ENCODE assay signal across 1 fruit fly cellular context in genomic region chr3R:14469724-14470123, dm6.
TF ChIP-seq lines count a peak whose summit lies in the region.

No protein-coding gene starts in this region.

TF ChIP-seq in whole organism, embryonic, 481 proteins besides CTCF, POLR2A, EP300 and RAD21 (continued from another document and continues in another):
- peak; percentile 44 for TF ChIP-seq Hsf (GFP tag; optimal IDR thresholded peaks at IDR 0.05; lab: Kevin White, UChicago)
- no peak for TF ChIP-seq CG14050 (GFP tag; IDR thresholded peaks at IDR 0.05; lab: Robert Waterston, UW)
- TF ChIP-seq YL-1 (GFP tag; optimal IDR thresholded peaks at IDR 0.05; lab: Kevin White, UChicago) = no peak
- no peak for TF ChIP-seq Sin3A (optimal IDR thresholded peaks at IDR 0.05; lab: Kevin White, UChicago)
- TF ChIP-seq sr (GFP tag; IDR thresholded peaks at IDR 0.05; lab: Robert Waterston, UW) = no peak
- TF ChIP-seq CG9727 (GFP tag; optimal IDR thresholded peaks at IDR 0.05; lab: Kevin White, UChicago) = peak; percentile 72
- TF ChIP-seq CG8388 (GFP tag; optimal IDR thresholded peaks at IDR 0.05; lab: Kevin White, UChicago) = peak; percentile 56
- TF ChIP-seq CG15601 (tag; optimal IDR thresholded peaks at IDR 0.05; lab: Kevin White, UChicago) = peak; percentile 68
- TF ChIP-seq Dref (GFP tag; IDR thresholded peaks at IDR 0.05; lab: Robert Waterston, UW) = no peak
- TF ChIP-seq Myb (GFP tag; optimal IDR thresholded peaks at IDR 0.05; lab: Kevin White, UChicago) = no peak
- TF ChIP-seq mld (GFP tag; IDR thresholded peaks at IDR 0.05; lab: Robert Waterston, UW; ENCODE audit: partially characterized antibody) = no peak
- TF ChIP-seq Tbp (GFP tag; optimal IDR thresholded peaks at IDR 0.05; lab: Kevin White, UChicago) = no peak
- peak; percentile 90 for TF ChIP-seq Med (GFP tag; lab: Kevin White, UChicago)
- peak; percentile 33 for TF ChIP-seq Fer1 (GFP tag; optimal IDR thresholded peaks at IDR 0.05; lab: Kevin White, UChicago)
- peak; percentile 5 to 70 for TF ChIP-seq Hr51 (GFP tag; optimal IDR thresholded peaks at IDR 0.05; lab: Kevin White, UChicago)
- no peak for TF ChIP-seq prd (optimal IDR thresholded peaks at IDR 0.05; lab: Kevin White, UChicago)
- peak; percentile 78 for TF ChIP-seq prd (GFP tag; IDR thresholded peaks at IDR 0.05; lab: Robert Waterston, UW)
- TF ChIP-seq sob (GFP tag; IDR thresholded peaks at IDR 0.05; lab: Robert Waterston, UW) = 0 out of 2 replicates have a peak, but pooled peaks have one; percentile 20
- peak; percentile 63 for TF ChIP-seq croc (GFP tag; conservative IDR thresholded peaks at IDR 0.05; lab: Robert Waterston, UW)
- peak; percentile 13 for TF ChIP-seq CG4328 (GFP tag; optimal IDR thresholded peaks at IDR 0.05; lab: Kevin White, UChicago)
- TF ChIP-seq Side (GFP tag; optimal IDR thresholded peaks at IDR 0.05; lab: Kevin White, UChicago) = no peak
- TF ChIP-seq sens-2 (GFP tag; IDR thresholded peaks at IDR 0.05; lab: Robert Waterston, UW) = 0 out of 2 replicates have a peak, but pooled peaks have one; percentile 16
- peak; percentile 72 for TF ChIP-seq dmrt99B (tag; optimal IDR thresholded peaks at IDR 0.05; lab: Kevin White, UChicago)
- no peak for TF ChIP-seq mam (GFP tag; optimal IDR thresholded peaks at IDR 0.05; lab: Kevin White, UChicago)
- no peak for TF ChIP-seq danr (GFP tag; IDR thresholded peaks at IDR 0.05; lab: Robert Waterston, UW)
- peak; percentile 72 for TF ChIP-seq unpg (GFP tag; optimal IDR thresholded peaks at IDR 0.05; lab: Kevin White, UChicago)
- no peak for TF ChIP-seq fru (optimal IDR thresholded peaks at IDR 0.05; lab: Kevin White, UChicago)
- TF ChIP-seq H2.0 (GFP tag; IDR thresholded peaks at IDR 0.05; lab: Robert Waterston, UW) = no peak
- no peak for TF ChIP-seq Atf-2 (GFP tag; optimal IDR thresholded peaks at IDR 0.05; lab: Kevin White, UChicago)
- TF ChIP-seq CG9437 (GFP tag; optimal IDR thresholded peaks at IDR 0.05; lab: Kevin White, UChicago) = peak; percentile 38
- TF ChIP-seq CG10462 (GFP tag; optimal IDR thresholded peaks at IDR 0.05; lab: Kevin White, UChicago) = peak; percentile 19
- peak; percentile 65 for TF ChIP-seq CG2202 (tag; optimal IDR thresholded peaks at IDR 0.05; lab: Kevin White, UChicago)
- no peak for TF ChIP-seq emc (GFP tag; optimal IDR thresholded peaks at IDR 0.05; lab: Kevin White, UChicago)
- TF ChIP-seq CG11398 (GFP tag; optimal IDR thresholded peaks at IDR 0.05; lab: Kevin White, UChicago) = no peak
- TF ChIP-seq esg (GFP tag; conservative IDR thresholded peaks at IDR 0.05; lab: Robert Waterston, UW) = peak; percentile 51; the same call in 1 of the 2 replicates
- TF ChIP-seq Awh (GFP tag; IDR thresholded peaks at IDR 0.05; lab: Robert Waterston, UW) = peak; percentile 52; the same call in 1 of the 2 replicates
- TF ChIP-seq ttk (GFP tag; IDR thresholded peaks at IDR 0.05; lab: Robert Waterston, UW) = no peak
- no peak for TF ChIP-seq al (GFP tag; IDR thresholded peaks at IDR 0.05; lab: Robert Waterston, UW)
- TF ChIP-seq CG34376 (GFP tag; optimal IDR thresholded peaks at IDR 0.05; lab: Kevin White, UChicago) = no peak
- TF ChIP-seq dimm (GFP tag; IDR thresholded peaks at IDR 0.05; lab: Robert Waterston, UW) = no peak
- TF ChIP-seq sim (GFP tag; IDR thresholded peaks at IDR 0.05; lab: Robert Waterston, UW) = peak; percentile 27; the same call in 1 of the 2 replicates
- TF ChIP-seq CG17568 (GFP tag; optimal IDR thresholded peaks at IDR 0.05; lab: Kevin White, UChicago) = peak; percentile 13
- TF ChIP-seq CG15269 (tag; optimal IDR thresholded peaks at IDR 0.05; lab: Kevin White, UChicago) = peak; percentile 64
- TF ChIP-seq chn (GFP tag; optimal IDR thresholded peaks at IDR 0.05; lab: Kevin White, UChicago) = peak; percentile 39
- TF ChIP-seq Opbp (GFP tag; IDR thresholded peaks at IDR 0.05; lab: Robert Waterston, UW; ENCODE audit: partially characterized antibody) = no peak
- TF ChIP-seq B-H2 (GFP tag; optimal IDR thresholded peaks at IDR 0.05; lab: Kevin White, UChicago) = no peak
- no peak for TF ChIP-seq Bgb (GFP tag; IDR thresholded peaks at IDR 0.05; lab: Robert Waterston, UW; ENCODE audit: partially characterized antibody)
- no peak for TF ChIP-seq tll (GFP tag; optimal IDR thresholded peaks at IDR 0.05; lab: Kevin White, UChicago)
- TF ChIP-seq Ravus (GFP tag; IDR thresholded peaks at IDR 0.05; lab: Robert Waterston, UW) = no peak
- no peak for TF ChIP-seq pfk (GFP tag; optimal IDR thresholded peaks at IDR 0.05; lab: Kevin White, UChicago)
- TF ChIP-seq eyg (GFP tag; optimal IDR thresholded peaks at IDR 0.05; lab: Kevin White, UChicago) = no peak
- no peak for TF ChIP-seq CG34224 (GFP tag; IDR thresholded peaks at IDR 0.05; lab: Robert Waterston, UW; ENCODE audit: partially characterized antibody)
- no peak for TF ChIP-seq CG11456 (GFP tag; IDR thresholded peaks at IDR 0.05; lab: Robert Waterston, UW)
- TF ChIP-seq Sox100B (GFP tag; optimal IDR thresholded peaks at IDR 0.05; lab: Kevin White, UChicago) = peak; percentile 60
- peak; percentile 7 for TF ChIP-seq Ets65A (GFP tag; lab: Kevin White, UChicago)
- TF ChIP-seq CG10209 (GFP tag; optimal IDR thresholded peaks at IDR 0.05; lab: Kevin White, UChicago) = peak; percentile 48
- TF ChIP-seq seq (GFP tag; IDR thresholded peaks at IDR 0.05; lab: Robert Waterston, UW) = no peak
- TF ChIP-seq lov (optimal IDR thresholded peaks at IDR 0.05; lab: Kevin White, UChicago) = no peak
- TF ChIP-seq lov (GFP tag; IDR thresholded peaks at IDR 0.05; lab: Robert Waterston, UW) = 0 out of 3 replicates have a peak, but pooled peaks have one; percentile 47
- no peak for TF ChIP-seq HmgD (GFP tag; optimal IDR thresholded peaks at IDR 0.05; lab: Kevin White, UChicago)
- TF ChIP-seq Camta (GFP tag; optimal IDR thresholded peaks at IDR 0.05; lab: Kevin White, UChicago) = no peak
- peak; percentile 25; the same call in 1 of the 3 replicates for TF ChIP-seq CG2199 (GFP tag; IDR thresholded peaks at IDR 0.05; lab: Robert Waterston, UW)
- TF ChIP-seq CG11093 (GFP tag; IDR thresholded peaks at IDR 0.05; lab: Robert Waterston, UW) = 0 out of 3 replicates have a peak, but pooled peaks have one; percentile 23
- peak; percentile 50 for TF ChIP-seq Xbp1 (GFP tag; optimal IDR thresholded peaks at IDR 0.05; lab: Kevin White, UChicago)
- no peak for TF ChIP-seq CG32772 (GFP tag; IDR thresholded peaks at IDR 0.05; lab: Robert Waterston, UW)
- no peak for TF ChIP-seq crol (GFP tag; IDR thresholded peaks at IDR 0.05; lab: Robert Waterston, UW)
- no peak for TF ChIP-seq Sry-β (GFP tag; optimal IDR thresholded peaks at IDR 0.05; lab: Kevin White, UChicago)
- TF ChIP-seq pros (GFP tag; optimal IDR thresholded peaks at IDR 0.05; lab: Kevin White, UChicago) = no peak
- TF ChIP-seq NfI (GFP tag; optimal IDR thresholded peaks at IDR 0.05; lab: Kevin White, UChicago) = peak; percentile 17
- TF ChIP-seq ham (GFP tag; IDR thresholded peaks at IDR 0.05; lab: Robert Waterston, UW) = no peak
- no peak for TF ChIP-seq Dek (tag; optimal IDR thresholded peaks at IDR 0.05; lab: Kevin White, UChicago)
- no peak for TF ChIP-seq CG8944 (GFP tag; optimal IDR thresholded peaks at IDR 0.05; lab: Kevin White, UChicago)
- TF ChIP-seq Adf1 (GFP tag; IDR thresholded peaks at IDR 0.05; lab: Robert Waterston, UW) = no peak
- TF ChIP-seq CG13775 (GFP tag; optimal IDR thresholded peaks at IDR 0.05; lab: Kevin White, UChicago) = peak; percentile 62
- TF ChIP-seq tx (GFP tag; optimal IDR thresholded peaks at IDR 0.05; lab: Kevin White, UChicago) = no peak
- TF ChIP-seq Dip3 (GFP tag; optimal IDR thresholded peaks at IDR 0.05; lab: Kevin White, UChicago) = no peak
- peak; percentile 42 for TF ChIP-seq twi (tag; optimal IDR thresholded peaks at IDR 0.05; lab: Kevin White, UChicago)
- TF ChIP-seq Hr3 (GFP tag; optimal IDR thresholded peaks at IDR 0.05; lab: Kevin White, UChicago) = peak; percentile 37
- TF ChIP-seq CG9817 (tag; optimal IDR thresholded peaks at IDR 0.05; lab: Kevin White, UChicago) = peak; percentile 7
- peak; percentile 57 for TF ChIP-seq CG17359 (tag; optimal IDR thresholded peaks at IDR 0.05; lab: Kevin White, UChicago)
- TF ChIP-seq CG11085 (GFP tag; IDR thresholded peaks at IDR 0.05; lab: Robert Waterston, UW) = no peak
- peak; percentile 76 for TF ChIP-seq ara (GFP tag; IDR thresholded peaks at IDR 0.05; lab: Robert Waterston, UW)
- TF ChIP-seq CrebB (tag; optimal IDR thresholded peaks at IDR 0.05; lab: Kevin White, UChicago) = no peak
- TF ChIP-seq ind (GFP tag; optimal IDR thresholded peaks at IDR 0.05; lab: Kevin White, UChicago) = peak; percentile 25
- no peak for TF ChIP-seq gfzf (GFP tag; optimal IDR thresholded peaks at IDR 0.05; lab: Kevin White, UChicago)
- TF ChIP-seq Trl (optimal IDR thresholded peaks at IDR 0.05; lab: Kevin White, UChicago) = no peak
- no peak for TF ChIP-seq Trl (GFP tag; optimal IDR thresholded peaks at IDR 0.05; lab: Kevin White, UChicago)
- TF ChIP-seq bowl (GFP tag; IDR thresholded peaks at IDR 0.05; lab: Robert Waterston, UW) = no peak
- no peak for TF ChIP-seq CG3163 (GFP tag; optimal IDR thresholded peaks at IDR 0.05; lab: Kevin White, UChicago)
- no peak for TF ChIP-seq D19B (GFP tag; optimal IDR thresholded peaks at IDR 0.05; lab: Kevin White, UChicago)
- no peak for TF ChIP-seq D (optimal IDR thresholded peaks at IDR 0.05; lab: Kevin White, UChicago)
- TF ChIP-seq D (GFP tag; optimal IDR thresholded peaks at IDR 0.05; lab: Kevin White, UChicago) = peak; percentile 63
- peak; percentile 6 for TF ChIP-seq sd (tag; optimal IDR thresholded peaks at IDR 0.05; lab: Kevin White, UChicago)
- no peak for TF ChIP-seq HLHmδ (GFP tag; optimal IDR thresholded peaks at IDR 0.05; lab: Kevin White, UChicago)
- peak; percentile 80 for TF ChIP-seq row (GFP tag; IDR thresholded peaks at IDR 0.05; lab: Robert Waterston, UW)
- TF ChIP-seq gt (GFP tag; IDR thresholded peaks at IDR 0.05; lab: Robert Waterston, UW) = no peak
- peak; percentile 50; the same call in 1 of the 2 replicates for TF ChIP-seq Nf-YA (GFP tag; IDR thresholded peaks at IDR 0.05; lab: Robert Waterston, UW)
- peak; percentile 35 for TF ChIP-seq oc (tag; optimal IDR thresholded peaks at IDR 0.05; lab: Kevin White, UChicago)
- no peak for TF ChIP-seq HmgZ (tag; optimal IDR thresholded peaks at IDR 0.05; lab: Kevin White, UChicago)
- TF ChIP-seq schlank (tag; optimal IDR thresholded peaks at IDR 0.05; lab: Kevin White, UChicago) = no peak
- TF ChIP-seq ci (GFP tag; IDR thresholded peaks at IDR 0.05; lab: Robert Waterston, UW) = peak; percentile 38; the same call in 1 of the 3 replicates
- peak; percentile 72 for TF ChIP-seq tgo (GFP tag; IDR thresholded peaks at IDR 0.05; lab: Robert Waterston, UW)
- no peak for TF ChIP-seq Poxn (GFP tag; IDR thresholded peaks at IDR 0.05; lab: Robert Waterston, UW)
- peak; percentile 86 for TF ChIP-seq dmrt11E (tag; optimal IDR thresholded peaks at IDR 0.05; lab: Kevin White, UChicago)
- TF ChIP-seq CG6689 (GFP tag; IDR thresholded peaks at IDR 0.05; lab: Robert Waterston, UW) = peak; percentile 55
- peak; percentile 51 for TF ChIP-seq CG2875 (GFP tag; optimal IDR thresholded peaks at IDR 0.05; lab: Kevin White, UChicago)
- TF ChIP-seq Dll (GFP tag; IDR thresholded peaks at IDR 0.05; lab: Robert Waterston, UW; ENCODE audit: partially characterized antibody) = no peak
- TF ChIP-seq hth (optimal IDR thresholded peaks at IDR 0.05; lab: Kevin White, UChicago) = no peak
- TF ChIP-seq Neu2 (GFP tag; optimal IDR thresholded peaks at IDR 0.05; lab: Kevin White, UChicago; ENCODE audit: borderline replicate concordance) = no peak
- TF ChIP-seq pum (GFP tag; optimal IDR thresholded peaks at IDR 0.05; lab: Kevin White, UChicago) = no peak
- no peak for TF ChIP-seq CG17612 (GFP tag; IDR thresholded peaks at IDR 0.05; lab: Robert Waterston, UW)
- TF ChIP-seq CG1647 (GFP tag; optimal IDR thresholded peaks at IDR 0.05; lab: Kevin White, UChicago) = peak; percentile 6
- no peak for TF ChIP-seq Deaf1 (tag; optimal IDR thresholded peaks at IDR 0.05; lab: Kevin White, UChicago)
- TF ChIP-seq CG8281 (tag; optimal IDR thresholded peaks at IDR 0.05; lab: Kevin White, UChicago) = peak; percentile 16
- 0 out of 2 replicates have a peak, but pooled peaks have one; percentile 24 for TF ChIP-seq E2f2 (GFP tag; IDR thresholded peaks at IDR 0.05; lab: Robert Waterston, UW)
- no peak for TF ChIP-seq CG12071 (GFP tag; optimal IDR thresholded peaks at IDR 0.05; lab: Kevin White, UChicago)
- TF ChIP-seq vvl (GFP tag; IDR thresholded peaks at IDR 0.05; lab: Robert Waterston, UW) = peak; percentile 79
- no peak for TF ChIP-seq Hmx (GFP tag; optimal IDR thresholded peaks at IDR 0.05; lab: Kevin White, UChicago)
- TF ChIP-seq Lim3 (GFP tag; IDR thresholded peaks at IDR 0.05; lab: Robert Waterston, UW) = no peak
- TF ChIP-seq CG6791 (GFP tag; IDR thresholded peaks at IDR 0.05; lab: Robert Waterston, UW; ENCODE audit: partially characterized antibody) = no peak
- peak; percentile 37 for TF ChIP-seq CG12104 (GFP tag; optimal IDR thresholded peaks at IDR 0.05; lab: Kevin White, UChicago)
- no peak for TF ChIP-seq Sry-δ (GFP tag; optimal IDR thresholded peaks at IDR 0.05; lab: Kevin White, UChicago)
- TF ChIP-seq Blimp-1 (GFP tag; optimal IDR thresholded peaks at IDR 0.05; lab: Kevin White, UChicago) = peak; percentile 80
- no peak for TF ChIP-seq MESR4 (GFP tag; optimal IDR thresholded peaks at IDR 0.05; lab: Kevin White, UChicago)
- TF ChIP-seq trem (tag; optimal IDR thresholded peaks at IDR 0.05; lab: Kevin White, UChicago) = peak; percentile 67
- TF ChIP-seq CG15073 (GFP tag; optimal IDR thresholded peaks at IDR 0.05; lab: Kevin White, UChicago) = no peak
- peak; percentile 60 for TF ChIP-seq gcm (GFP tag; optimal IDR thresholded peaks at IDR 0.05; lab: Kevin White, UChicago)
- peak; percentile 24 for TF ChIP-seq Atf3 (GFP tag; optimal IDR thresholded peaks at IDR 0.05; lab: Kevin White, UChicago)
- TF ChIP-seq CG10147 (GFP tag; optimal IDR thresholded peaks at IDR 0.05; lab: Kevin White, UChicago) = no peak
- TF ChIP-seq gcm2 (GFP tag; optimal IDR thresholded peaks at IDR 0.05; lab: Kevin White, UChicago) = peak; percentile 6
- no peak for TF ChIP-seq fd3F (GFP tag; optimal IDR thresholded peaks at IDR 0.05; lab: Kevin White, UChicago)
- TF ChIP-seq H15 (GFP tag; IDR thresholded peaks at IDR 0.05; lab: Robert Waterston, UW) = no peak; the same call in 2 of the 3 replicates
- TF ChIP-seq inv (GFP tag; IDR thresholded peaks at IDR 0.05; lab: Robert Waterston, UW; ENCODE audit: partially characterized antibody) = no peak
- TF ChIP-seq pan (optimal IDR thresholded peaks at IDR 0.05; lab: Kevin White, UChicago) = no peak
- TF ChIP-seq pan (GFP tag; optimal IDR thresholded peaks at IDR 0.05 in 1 of 2, IDR thresholded peaks at IDR 0.05 in 1 of 2) = peak in 1 of 2 experiments; percentile 55
